Worm (Caenorhabditis elegans): ENCODE results near the gene evl-20.

DNA sequence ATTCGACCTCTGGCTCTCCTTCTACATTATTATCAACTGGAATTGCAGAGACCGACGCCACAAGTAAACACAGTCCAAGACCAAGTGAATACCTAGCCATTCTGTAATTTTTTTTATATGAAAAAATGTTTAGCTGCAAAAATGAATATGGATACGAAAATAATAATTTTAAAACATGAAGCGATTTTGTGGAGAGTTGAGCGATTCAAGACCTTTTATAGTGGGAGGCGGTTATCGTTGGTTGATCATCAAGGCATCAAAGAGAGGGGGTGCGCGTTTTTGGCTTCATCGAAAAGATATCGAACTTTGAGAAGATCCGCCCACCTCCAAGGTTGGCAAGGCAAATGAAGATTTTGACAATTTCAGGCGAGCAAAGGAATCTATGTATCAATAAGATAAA is 2.6 kb downstream of the evl-20 start, which contains the start of gene cut-3:
- TF ChIP-seq aly-2 (tag; optimal IDR thresholded peaks at IDR 0.05) (no peak), ZK546.5 (tag; optimal IDR thresholded peaks at IDR 0.05) (no peak), nhr-237 (tag; optimal IDR thresholded peaks at IDR 0.05) (no peak), mdl-1 (tag; optimal IDR thresholded peaks at IDR 0.05) (no peak), ceh-9 (tag; optimal IDR thresholded peaks at IDR 0.05) (no peak), zag-1 (tag; optimal IDR thresholded peaks at IDR 0.05) (no peak), tbx-2 (tag; optimal IDR thresholded peaks at IDR 0.05) (no peak), pqm-1 (tag; optimal IDR thresholded peaks at IDR 0.05) (no peak), daf-12 (tag; optimal IDR thresholded peaks at IDR 0.05) (no peak)

All from whole organism, L3 larva.